Fruit fly (Drosophila melanogaster): ENCODE data around the gene CG13796.

Gene CG13796

DNA sequence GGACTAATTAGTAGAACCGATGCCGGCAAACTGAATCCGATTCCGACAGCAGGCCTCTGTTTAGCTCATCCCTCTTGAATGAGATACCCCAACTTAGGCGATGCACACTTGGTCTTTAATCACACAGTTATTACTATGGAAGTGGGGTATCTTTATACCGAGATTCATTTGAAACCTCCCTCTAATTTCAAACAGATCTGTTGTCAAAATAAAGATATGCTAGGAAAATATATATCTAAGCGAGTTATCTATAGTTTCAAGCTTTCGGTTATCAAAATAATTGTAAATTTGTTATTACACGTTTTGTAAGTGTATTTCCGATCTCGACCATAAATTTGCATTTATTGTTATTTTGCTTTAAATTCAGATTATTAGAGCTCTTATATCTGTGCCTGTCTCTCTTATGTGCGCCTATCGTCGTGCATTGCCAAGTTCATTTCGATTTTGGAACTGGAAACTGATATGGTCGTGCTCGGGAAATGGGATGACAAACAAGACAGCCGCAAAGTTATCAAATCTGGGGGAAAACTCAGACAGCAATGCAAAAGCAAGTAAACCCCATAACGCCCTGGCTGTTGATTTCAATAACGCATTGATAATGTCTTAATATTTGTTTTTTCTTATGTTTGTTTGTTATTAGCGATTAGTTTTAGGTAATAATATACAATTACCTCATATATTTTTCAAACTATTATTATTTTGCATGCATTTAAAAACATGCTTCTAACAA, 6.0 kb downstream of the CG13796 start, which contains the start of gene CG13795:
Gene CG13795 (minus strand): TSS at position 31 of the 730 bp plus-strand sequence.
- TF ChIP-seq noc (tag; optimal IDR thresholded peaks at IDR 0.05) = peak; percentile 55

DNA sequence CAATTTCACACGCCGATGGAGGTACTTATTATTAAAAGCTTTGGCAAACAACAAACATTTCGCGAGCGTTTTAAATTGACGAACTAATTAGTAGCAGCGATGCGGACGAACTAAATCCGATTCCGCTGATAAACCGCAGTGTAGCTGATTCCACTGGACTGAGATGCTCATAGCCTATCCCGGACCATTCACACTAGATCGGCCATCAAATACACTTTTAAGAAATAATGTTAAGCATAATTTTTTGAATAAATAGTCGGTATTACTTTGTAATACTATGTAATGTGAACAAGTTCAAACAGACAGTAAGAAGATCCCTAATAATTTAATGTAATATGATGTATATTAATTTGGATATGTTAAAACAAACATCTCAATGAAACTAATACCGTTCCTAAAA, 9.7 kb downstream of the CG13796 start, which contains the start of gene CG13794:
Gene CG13794 (minus strand): TSS at position 101 of the 400 bp plus-strand sequence.
- TF ChIP-seq noc (tag; optimal IDR thresholded peaks at IDR 0.05) = no peak

DNA sequence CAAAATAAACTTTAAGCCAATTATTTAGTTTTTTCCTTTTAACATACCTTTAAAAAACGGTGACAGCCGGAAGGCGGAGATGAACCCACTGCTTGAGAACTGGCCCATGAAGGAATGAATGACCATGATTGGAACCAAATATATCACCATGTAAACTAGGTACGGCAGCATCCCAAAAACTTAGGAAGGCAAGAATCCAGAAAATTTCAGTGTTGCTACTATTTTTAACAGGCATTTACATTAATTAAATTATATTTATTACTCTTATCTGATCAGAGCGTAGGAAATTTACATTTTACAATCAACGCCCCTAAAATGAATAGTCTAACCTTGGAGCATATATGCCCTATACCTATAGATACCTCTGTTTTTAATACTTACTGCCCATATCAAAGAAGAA, 10.4 kb downstream of the CG13796 start:
- TF ChIP-seq noc (tag; optimal IDR thresholded peaks at IDR 0.05) = no peak

DNA sequence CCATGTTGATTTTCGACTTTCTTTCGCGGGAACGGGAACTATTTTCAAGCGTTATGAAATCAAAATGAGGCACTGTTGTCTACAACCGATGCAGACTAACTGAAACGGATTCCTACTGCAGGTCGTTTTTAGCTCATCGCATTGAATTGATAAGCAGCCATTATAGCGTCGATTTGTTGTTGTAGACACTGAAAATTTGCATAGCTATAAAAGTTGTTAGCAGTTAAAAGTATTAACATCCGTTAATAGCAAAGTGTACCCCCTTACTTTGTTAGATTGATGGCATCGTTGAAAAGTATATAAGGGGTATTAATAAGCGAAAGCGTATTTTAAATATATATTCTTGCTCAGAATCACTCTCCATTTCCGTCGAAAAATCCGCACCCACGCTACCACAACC, 13.1 kb downstream of the CG13796 start, which contains the start of gene CG13793:
Gene CG13793 (minus strand): TSS at position 101 of the 400 bp plus-strand sequence.
- TF ChIP-seq noc (tag; optimal IDR thresholded peaks at IDR 0.05) = no peak

dm6 chr2L:7716545-7716944, 15.9 kb downstream of the CG13796 start, which contains the start of gene CG33296:
Gene CG33296 (minus strand): TSS chr2L:7716645.
- no peak for TF ChIP-seq noc (tag; optimal IDR thresholded peaks at IDR 0.05)

- TF ChIP-seq noc (tag; optimal IDR thresholded peaks at IDR 0.05) = no peak
Observed at dm6 chr2L:7711034-7711685, 21.3 kb downstream of the CG13796 start.

dm6 chr2L:7710580-7710979, 21.9 kb downstream of the CG13796 start, which contains the start of gene Ntl:
Gene Ntl (plus strand): TSS chr2L:7710880.
- no peak for TF ChIP-seq noc (tag; optimal IDR thresholded peaks at IDR 0.05)

dm6 chr2L:7703534-7703933, 28.9 kb downstream of the CG13796 start:
- peak; percentile 55 for TF ChIP-seq noc (tag; optimal IDR thresholded peaks at IDR 0.05)

dm6 chr2L:7702383-7703188, 29.9 kb downstream of the CG13796 start, which contains the start of gene Tep3:
Gene Tep3 (plus strand): TSS chr2L:7702805.
- TF ChIP-seq noc (tag; optimal IDR thresholded peaks at IDR 0.05) = no peak

- TF ChIP-seq noc (tag; optimal IDR thresholded peaks at IDR 0.05) = peak; percentile 2
Observed at dm6 chr2L:7701417-7701816, 31.1 kb downstream of the CG13796 start, which contains the start of gene Tep2. Gene Tep2 (minus strand): TSS chr2L:7701601.

dm6 chr2L:7692583-7693080, 39.8 kb downstream of the CG13796 start, which contains the start of the genes CG7025 and CG43235:
Gene CG7025 (minus strand): TSS chr2L:7692683.
Gene CG43235 (plus strand): TSS chr2L:7693030.
- TF ChIP-seq noc (tag; optimal IDR thresholded peaks at IDR 0.05) = no peak

DNA sequence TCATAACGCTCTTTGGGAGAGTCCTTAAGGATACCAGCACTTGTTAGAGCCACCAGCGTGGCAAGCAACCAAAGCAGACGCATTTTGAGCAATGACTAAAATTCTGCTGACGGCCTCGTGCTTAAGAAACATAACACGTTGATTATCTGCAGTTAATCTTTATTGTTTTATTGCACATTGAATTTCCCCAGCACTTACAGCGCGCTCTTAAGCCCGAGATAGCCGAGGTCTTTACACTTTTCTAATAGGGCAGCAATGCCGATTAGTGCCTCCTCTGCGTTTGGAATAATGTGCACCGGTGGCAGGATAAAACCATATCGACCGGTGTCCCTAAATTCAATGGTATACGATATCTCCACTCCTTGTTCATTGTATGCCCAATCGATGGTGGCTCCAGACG, 41.5 kb downstream of the CG13796 start, which contains the start of gene CG18585:
Gene CG18585 (minus strand): TSS at position 101 of the 400 bp plus-strand sequence.
- TF ChIP-seq noc (tag; optimal IDR thresholded peaks at IDR 0.05) = no peak

dm6 chr2L:7690449-7690848, 42.0 kb downstream of the CG13796 start:
- TF ChIP-seq noc (tag; optimal IDR thresholded peaks at IDR 0.05) = no peak

dm6 chr2L:7685290-7685689, 47.2 kb downstream of the CG13796 start:
- TF ChIP-seq noc (tag; optimal IDR thresholded peaks at IDR 0.05) = peak; percentile 51

DNA sequence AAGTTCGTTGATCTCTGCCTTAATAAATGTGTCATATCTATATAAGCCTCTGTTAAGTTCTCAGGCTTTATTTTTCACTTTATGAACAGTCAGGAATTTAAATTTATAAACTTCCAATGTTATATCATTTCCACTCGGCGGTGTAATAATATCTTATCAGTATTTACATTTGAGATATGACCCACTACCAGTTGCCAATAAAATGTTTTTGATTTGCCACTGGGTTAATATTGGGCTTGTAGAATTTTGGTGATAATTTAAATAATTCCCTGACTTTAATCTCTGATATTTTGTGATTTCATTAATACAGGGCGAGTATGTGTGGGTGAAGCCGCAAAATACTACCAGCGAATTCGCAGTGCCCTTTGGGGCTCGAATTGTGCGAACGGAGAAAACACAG, 52.2 kb downstream of the CG13796 start:
- TF ChIP-seq noc (tag; optimal IDR thresholded peaks at IDR 0.05) = no peak
